Fruit fly (Drosophila melanogaster) whole organism, prepupa: ENCODE results near the gene CG44158.

Experiments
- Blimp-1 ChIP-seq: fragments of 200-800 bp; sonication (Bioruptor generic); optimal IDR thresholded peaks from 3 replicates; lab custom pipeline; 2017; ENCODE audit warnings: missing biosample characterization, missing genetic modification characterization, mild to moderate bottlenecking, moderate library complexity, missing genetic modification reagents
- CG10631 ChIP-seq: fragments of 200-800 bp; sonication (Bioruptor generic); optimal IDR thresholded peaks from 2 replicates; lab custom pipeline; 2016; ENCODE audit warnings: missing biosample characterization, missing genetic modification characterization
- CG11294 ChIP-seq: fragments of 200-800 bp; sonication (Bioruptor generic); IDR thresholded peaks from 2 replicates; pipeline ENCODE4 v1.3.6; 2022; ENCODE audit warnings: missing biosample characterization, missing genetic modification characterization
- CG11902 ChIP-seq: fragments of 200-800 bp; sonication (Bioruptor generic); optimal IDR thresholded peaks from 3 replicates; lab custom pipeline; 2016; ENCODE audit warnings: missing biosample characterization, missing genetic modification characterization
- CG15336 ChIP-seq: fragments of 200-800 bp; sonication (Bioruptor generic); IDR thresholded peaks from 2 replicates; pipeline ENCODE4 v1.3.6; 2022; ENCODE audit warnings: missing biosample characterization, missing genetic modification characterization
- CG1621 ChIP-seq: fragments of 200-800 bp; sonication (Bioruptor generic); optimal IDR thresholded peaks from 3 replicates; lab custom pipeline; 2018; ENCODE audit warnings: missing biosample characterization, mild to moderate bottlenecking, missing genetic modification characterization
- CG3032 ChIP-seq: fragments of 200-800 bp; optimal IDR thresholded peaks from 2 replicates; lab custom pipeline; 2019; ENCODE audit warnings: missing biosample characterization, mild to moderate bottlenecking, missing genetic modification characterization, moderate library complexity
- CG31627 ChIP-seq: fragments of 200-800 bp; sonication (Bioruptor generic); optimal IDR thresholded peaks from 3 replicates; lab custom pipeline; 2016; ENCODE audit warnings: missing biosample characterization, missing genetic modification characterization
- CG32006 ChIP-seq: fragments of 200-800 bp; sonication (Bioruptor generic); optimal IDR thresholded peaks from 3 replicates; lab custom pipeline; 2017; ENCODE audit warnings: missing biosample characterization, mild to moderate bottlenecking, missing genetic modification characterization
- CG34406 ChIP-seq: fragments of 200-800 bp; sonication (Bioruptor generic); optimal IDR thresholded peaks from 3 replicates; lab custom pipeline; 2016; ENCODE audit warnings: missing biosample characterization, missing genetic modification characterization
- CG3919 ChIP-seq: fragments of 200-800 bp; sonication (Bioruptor generic); optimal IDR thresholded peaks from 3 replicates; lab custom pipeline; 2016; ENCODE audit warnings: missing biosample characterization, missing genetic modification characterization
- CG6163 ChIP-seq: fragments of 200-800 bp; sonication (Bioruptor generic); IDR thresholded peaks from 3 replicates; pipeline ENCODE4 v1.3.6; 2022; ENCODE audit warnings: missing biosample characterization, missing genetic modification characterization
- CG6276 ChIP-seq: fragments of 200-800 bp; sonication (Bioruptor generic); optimal IDR thresholded peaks from 2 replicates; lab custom pipeline; 2017; ENCODE audit warnings: missing biosample characterization, mild to moderate bottlenecking, missing genetic modification characterization
- CG6792 ChIP-seq: fragments of 200-800 bp; sonication (Bioruptor generic); optimal IDR thresholded peaks from 3 replicates; lab custom pipeline; 2016; ENCODE audit warnings: missing biosample characterization, missing genetic modification characterization
- CG6808 ChIP-seq: fragments of 200-800 bp; sonication (Bioruptor generic); optimal IDR thresholded peaks from 3 replicates; lab custom pipeline; 2017; ENCODE audit warnings: missing biosample characterization, missing genetic modification characterization, mild to moderate bottlenecking, moderate library complexity, missing genetic modification reagents
- CG7368 ChIP-seq: fragments of 200-800 bp; sonication (Bioruptor generic); optimal IDR thresholded peaks from 3 replicates; lab custom pipeline; 2016; ENCODE audit warnings: missing biosample characterization, missing genetic modification characterization
- CG8119 ChIP-seq: fragments of 200-800 bp; sonication (Bioruptor generic); IDR thresholded peaks from 3 replicates; pipeline ENCODE4 v1.3.6; 2022; ENCODE audit warnings: missing biosample characterization, missing genetic modification characterization
- CG8319 ChIP-seq: fragments of 200-800 bp; sonication (Bioruptor generic); optimal IDR thresholded peaks from 3 replicates; lab custom pipeline; 2016; ENCODE audit warnings: missing biosample characterization, missing genetic modification characterization
- CG8632 ChIP-seq: fragments of 200-800 bp; sonication (Bioruptor generic); optimal IDR thresholded peaks from 3 replicates; lab custom pipeline; 2016; ENCODE audit warnings: missing biosample characterization, missing genetic modification characterization
- CG9139 ChIP-seq: fragments of 200-800 bp; sonication (Bioruptor generic); optimal IDR thresholded peaks from 3 replicates; lab custom pipeline; 2017; ENCODE audit warnings: missing biosample characterization, mild to moderate bottlenecking, missing genetic modification characterization
- Eip78C ChIP-seq: fragments of 200-800 bp; sonication (Bioruptor generic); peaks from one replicate; lab custom pipeline; 2016; ENCODE audit warnings: missing biosample characterization, missing genetic modification characterization
- Eip93F ChIP-seq: fragments of 200-800 bp; sonication (Bioruptor generic); optimal IDR thresholded peaks from 2 replicates; lab custom pipeline; 2016; ENCODE audit warnings: missing biosample characterization, mild to moderate bottlenecking, missing genetic modification characterization
- Ets21C ChIP-seq: fragments of 200-800 bp; sonication (Bioruptor generic); optimal IDR thresholded peaks from 3 replicates; lab custom pipeline; 2016; ENCODE audit warnings: missing biosample characterization, missing genetic modification characterization
- Ets96B ChIP-seq: fragments of 200-800 bp; optimal IDR thresholded peaks from 2 replicates; lab custom pipeline; 2019; ENCODE audit warnings: missing biosample characterization, mild to moderate bottlenecking, missing genetic modification characterization, moderate library complexity
- Gug ChIP-seq: fragments of 200-800 bp; sonication (Bioruptor generic); IDR thresholded peaks from 2 replicates; pipeline ENCODE4 v1.3.6; 2022; ENCODE audit warnings: missing biosample characterization, missing genetic modification characterization
- Hr38 ChIP-seq: sonication (Bioruptor generic); optimal IDR thresholded peaks from 2 replicates; lab custom pipeline; 2016; ENCODE audit warnings: missing biosample characterization, missing genetic modification characterization
- Hr39 ChIP-seq: fragments of 200-800 bp; sonication (Bioruptor generic); optimal IDR thresholded peaks from 2 replicates; lab custom pipeline; 2016; ENCODE audit warnings: missing biosample characterization, missing genetic modification characterization
- Met ChIP-seq: fragments of 200-800 bp; sonication (Bioruptor generic); optimal IDR thresholded peaks from 3 replicates; lab custom pipeline; 2016; ENCODE audit warnings: missing biosample characterization, missing genetic modification characterization
- Smox ChIP-seq: fragments of 200-800 bp; sonication (Bioruptor generic); optimal IDR thresholded peaks from 3 replicates; lab custom pipeline; 2016; ENCODE audit warnings: missing biosample characterization, missing genetic modification characterization
- Sox15 ChIP-seq: fragments of 200-800 bp; sonication (Bioruptor generic); optimal IDR thresholded peaks from 3 replicates; lab custom pipeline; 2016; ENCODE audit warnings: missing biosample characterization, missing genetic modification characterization
- achi ChIP-seq: fragments of 200-800 bp; sonication (Bioruptor generic); optimal IDR thresholded peaks from 3 replicates; lab custom pipeline; 2016; ENCODE audit warnings: missing biosample characterization, missing genetic modification characterization
- cyc ChIP-seq: fragments of 200-800 bp; sonication (Bioruptor generic); optimal IDR thresholded peaks from 3 replicates; lab custom pipeline; 2016; ENCODE audit warnings: missing biosample characterization, missing genetic modification characterization
- dac ChIP-seq: fragments of 200-800 bp; sonication (Bioruptor generic); optimal IDR thresholded peaks from 2 replicates; lab custom pipeline; 2017; ENCODE audit warnings: missing biosample characterization, mild to moderate bottlenecking, missing genetic modification characterization
- dsx ChIP-seq: fragments of 200-800 bp; optimal IDR thresholded peaks from 3 replicates; lab custom pipeline; 2019; ENCODE audit warnings: missing biosample characterization, mild to moderate bottlenecking, missing genetic modification characterization, moderate library complexity; ENCODE audit not compliant: poor library complexity, severe bottlenecking
- eg ChIP-seq: fragments of 200-800 bp; sonication (Bioruptor generic); IDR thresholded peaks from 3 replicates; pipeline ENCODE4 v1.3.6; 2022; ENCODE audit warnings: missing biosample characterization, missing genetic modification characterization
- esn ChIP-seq: fragments of 200-800 bp; sonication (Bioruptor generic); optimal IDR thresholded peaks from 2 replicates; lab custom pipeline; 2016; ENCODE audit warnings: missing biosample characterization, mild to moderate bottlenecking, missing genetic modification characterization, moderate library complexity
- fd85E ChIP-seq: fragments of 200-800 bp; sonication (Bioruptor generic); optimal IDR thresholded peaks from 3 replicates; lab custom pipeline; 2016; ENCODE audit warnings: missing biosample characterization, missing genetic modification characterization
- fkh ChIP-seq: fragments of 200-800 bp; sonication (Bioruptor generic); optimal IDR thresholded peaks from 3 replicates; lab custom pipeline; 2017; ENCODE audit warnings: missing biosample characterization, mild to moderate bottlenecking, missing genetic modification characterization, moderate library complexity
- lz ChIP-seq: fragments of 200-800 bp; sonication (Bioruptor generic); optimal IDR thresholded peaks from 3 replicates; lab custom pipeline; 2016; ENCODE audit warnings: missing biosample characterization, missing genetic modification characterization
- net ChIP-seq: fragments of 200-800 bp; sonication (Bioruptor generic); optimal IDR thresholded peaks from 3 replicates; lab custom pipeline; 2016; ENCODE audit warnings: missing biosample characterization, missing genetic modification characterization
- pdm3 ChIP-seq: fragments of 200-800 bp; sonication (Bioruptor generic); optimal IDR thresholded peaks from 3 replicates; lab custom pipeline; 2016; ENCODE audit warnings: missing biosample characterization, missing genetic modification characterization
- salr ChIP-seq, 2 experiments: fragments of 200-800 bp; sonication (Bioruptor generic); optimal IDR thresholded peaks; 3 replicates each; lab custom pipeline; 2016 to 2018; ENCODE audit warnings: missing biosample characterization in 2 of 2, missing genetic modification characterization in 2 of 2, mild to moderate bottlenecking in 1 of 2
- spab ChIP-seq: fragments of 200-800 bp; sonication (Bioruptor generic); optimal IDR thresholded peaks from 2 replicates; lab custom pipeline; 2017; ENCODE audit warnings: missing biosample characterization, mild to moderate bottlenecking, missing genetic modification characterization, missing genetic modification reagents
- svp ChIP-seq: fragments of 200-800 bp; sonication (Bioruptor generic); peaks from one replicate; lab custom pipeline; 2016; ENCODE audit warnings: missing biosample characterization, missing genetic modification characterization
- vri ChIP-seq: fragments of 200-800 bp; sonication (Bioruptor generic); optimal IDR thresholded peaks from 3 replicates; lab custom pipeline; 2016; ENCODE audit warnings: missing biosample characterization, mild to moderate bottlenecking, missing genetic modification characterization

Gene CG44158

DNA sequence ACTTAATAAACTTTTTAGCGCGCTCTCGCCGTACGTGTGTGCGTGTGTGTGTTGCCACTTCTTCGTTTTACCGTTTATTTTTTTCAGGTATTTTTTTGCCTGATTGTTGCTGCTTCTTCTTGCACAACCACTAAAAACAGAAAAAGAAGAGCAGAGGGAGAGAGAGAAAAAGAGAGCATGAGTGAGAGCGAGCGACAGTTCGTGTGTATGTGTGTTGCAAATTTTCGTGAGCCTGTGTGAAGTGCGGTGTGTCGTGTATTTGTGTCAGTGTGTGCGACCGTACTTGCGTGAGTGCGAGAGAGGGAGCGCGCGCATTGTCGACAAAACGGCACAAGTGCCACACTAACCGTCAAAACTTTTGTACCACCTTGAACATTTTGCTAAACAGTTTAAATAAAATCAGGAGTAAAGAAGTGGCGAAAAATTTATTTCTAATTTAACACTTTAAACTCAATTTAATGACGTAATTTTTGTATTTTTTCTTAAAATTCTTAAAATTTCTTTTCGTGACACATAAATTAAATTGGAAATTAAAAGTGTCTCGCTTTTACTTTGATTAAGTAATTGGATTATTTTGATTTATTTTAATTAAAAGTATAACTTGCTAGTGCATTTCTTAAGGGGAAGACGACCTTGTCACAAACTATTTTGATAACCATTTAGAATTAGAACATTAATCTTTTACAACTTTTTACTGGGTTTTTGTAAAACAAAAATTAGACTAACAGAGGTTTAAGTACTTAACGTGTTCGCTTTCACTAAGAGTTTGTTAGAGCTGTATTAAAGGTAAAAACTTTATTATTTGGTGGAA, 11.4 kb upstream of the CG44158 start (continued):
- peak; percentile 67 for TF ChIP-seq CG32006 (GFP tag; lab: Kevin White, UChicago)
- no peak for TF ChIP-seq Hr38
- TF ChIP-seq CG1621 = peak; percentile 91
- TF ChIP-seq vri (GFP tag; lab: Kevin White, UChicago) = peak; percentile 77
- peak; percentile 58 for TF ChIP-seq CG31627 (GFP tag; lab: Kevin White, UChicago)
- peak; percentile 62 for TF ChIP-seq Met (GFP tag; lab: Kevin White, UChicago)
- peak; percentile 11 for TF ChIP-seq Blimp-1 (GFP tag; lab: Kevin White, UChicago)
- peak; percentile 64 to 75 for TF ChIP-seq salr (GFP tag; optimal IDR thresholded peaks at IDR 0.05; lab: Kevin White, UChicago)
- peak; percentile 74 for TF ChIP-seq esn

- TF ChIP-seq Met (GFP tag; lab: Kevin White, UChicago) (no peak), CG1621 (no peak), CG3919 (no peak), spab (GFP tag; lab: Kevin White, UChicago) (no peak), CG7368 (GFP tag; lab: Kevin White, UChicago) (no peak), Sox15 (GFP tag; lab: Kevin White, UChicago) (no peak), lz (GFP tag; lab: Kevin White, UChicago) (no peak), CG10631 (GFP tag; lab: Kevin White, UChicago) (no peak), net (GFP tag; lab: Kevin White, UChicago) (no peak)
Measured at dm6 chr3R:18197802-18198148, 10.8 kb upstream of the CG44158 start.

DNA sequence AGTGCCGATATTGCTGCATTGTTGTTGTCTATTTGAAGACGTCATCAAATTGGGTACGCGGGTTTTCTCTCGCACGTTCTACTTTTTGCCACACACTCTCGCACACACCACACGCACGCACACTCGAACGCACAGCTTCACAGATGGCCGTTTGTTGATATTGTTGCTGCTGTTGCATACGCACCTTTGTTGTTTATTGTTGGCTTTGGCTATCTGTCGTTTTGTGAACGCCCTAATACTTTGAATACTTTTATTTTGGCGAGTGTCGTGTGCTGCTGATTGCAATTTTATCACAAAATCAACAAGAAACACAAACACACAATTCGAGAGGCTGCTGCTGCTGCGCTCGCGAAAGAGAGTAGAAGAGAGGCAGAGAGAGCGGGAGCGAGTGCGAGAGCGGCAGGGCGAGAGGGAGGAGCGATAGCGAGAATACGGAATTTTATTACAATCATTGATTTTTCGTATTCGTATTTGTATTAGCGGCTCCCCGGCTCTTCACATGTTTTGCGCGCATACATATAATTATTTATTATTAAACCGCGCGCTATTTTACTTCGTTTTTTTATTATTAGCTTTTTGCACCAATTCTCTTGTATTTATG, 10.0 kb upstream of the CG44158 start:
- TF ChIP-seq CG6792 (GFP tag; lab: Kevin White, UChicago) (peak; percentile 39), CG9139 (GFP tag; lab: Kevin White, UChicago) (peak; percentile 37), svp (GFP tag; lab: Kevin White, UChicago) (peak; percentile 55), CG8632 (peak; percentile 45), fd85E (GFP tag; lab: Kevin White, UChicago) (peak; percentile 53), spab (GFP tag; lab: Kevin White, UChicago) (peak; percentile 41), eg (GFP tag; lab: Robert Waterston, UW) (no peak), CG11294 (GFP tag; lab: Robert Waterston, UW) (no peak), cyc (GFP tag; lab: Kevin White, UChicago) (no peak), Hr38 (no peak), CG6808 (peak; percentile 21), CG8319 (GFP tag; lab: Kevin White, UChicago) (no peak), CG7368 (GFP tag; lab: Kevin White, UChicago) (no peak), net (GFP tag; lab: Kevin White, UChicago) (no peak), CG3032 (tag; lab: Kevin White, UChicago) (peak; percentile 12), achi (GFP tag; lab: Kevin White, UChicago) (no peak), CG32006 (GFP tag; lab: Kevin White, UChicago) (peak; percentile 23), Sox15 (GFP tag; lab: Kevin White, UChicago) (no peak), Eip93F (GFP tag; lab: Kevin White, UChicago) (no peak), Ets96B (no peak), Ets21C (GFP tag; lab: Kevin White, UChicago) (no peak), fkh (GFP tag; lab: Kevin White, UChicago) (peak; percentile 97), dac (GFP tag; lab: Kevin White, UChicago) (no peak), Eip78C (GFP tag; lab: Kevin White, UChicago) (peak; percentile 72), Hr39 (GFP tag; lab: Kevin White, UChicago) (no peak), CG34406 (GFP tag; lab: Kevin White, UChicago) (peak; percentile 41), Blimp-1 (GFP tag; lab: Kevin White, UChicago) (no peak), CG10631 (GFP tag; lab: Kevin White, UChicago) (no peak), CG6163 (GFP tag; lab: Robert Waterston, UW) (no peak), CG6276 (GFP tag; lab: Kevin White, UChicago) (peak; percentile 96), Smox (GFP tag; lab: Kevin White, UChicago) (no peak), CG11902 (GFP tag; lab: Kevin White, UChicago) (no peak), Met (GFP tag; lab: Kevin White, UChicago) (peak; percentile 44), Gug (GFP tag; lab: Robert Waterston, UW) (no peak), CG8119 (GFP tag; lab: Robert Waterston, UW) (no peak), CG3919 (no peak), CG15336 (GFP tag; lab: Robert Waterston, UW) (no peak), pdm3 (GFP tag; lab: Kevin White, UChicago) (peak; percentile 5), dsx (GFP tag; lab: Kevin White, UChicago) (peak; percentile 57)
